Fruit fly (Drosophila melanogaster): ENCODE results near the gene CG13606.

Gene CG13606

DNA sequence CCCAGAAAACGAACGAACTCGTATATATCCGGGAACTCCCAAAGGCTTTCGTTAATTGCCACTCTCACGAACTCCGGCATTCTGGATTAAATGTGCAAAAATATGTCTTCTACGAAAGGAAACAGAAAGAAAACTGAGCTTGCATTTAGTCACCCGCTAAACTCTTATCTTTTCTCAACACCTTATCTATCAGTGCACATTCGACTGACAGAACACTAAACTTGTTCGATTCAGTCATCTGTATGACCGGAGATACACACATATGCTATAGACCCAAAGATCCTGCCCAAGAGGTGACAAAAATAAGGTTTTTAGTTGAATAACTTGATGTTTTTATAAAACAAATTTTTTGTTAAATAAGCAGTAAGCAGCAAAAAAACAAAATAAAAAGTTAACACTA is 22.3 kb upstream of the CG13606 start, which contains the start of gene p38c:
Gene p38c (minus strand): TSS at position 101 of the 400 bp plus-strand sequence.
- TF ChIP-seq Dll (optimal IDR thresholded peaks at IDR 0.05) (no peak), psq (optimal IDR thresholded peaks at IDR 0.05) (no peak), CG8478 (optimal IDR thresholded peaks at IDR 0.05) (no peak), usp (GFP tag; optimal IDR thresholded peaks at IDR 0.05) (no peak), pan (optimal IDR thresholded peaks at IDR 0.05) (no peak), EcR (GFP tag; optimal IDR thresholded peaks at IDR 0.05) (no peak)

DNA sequence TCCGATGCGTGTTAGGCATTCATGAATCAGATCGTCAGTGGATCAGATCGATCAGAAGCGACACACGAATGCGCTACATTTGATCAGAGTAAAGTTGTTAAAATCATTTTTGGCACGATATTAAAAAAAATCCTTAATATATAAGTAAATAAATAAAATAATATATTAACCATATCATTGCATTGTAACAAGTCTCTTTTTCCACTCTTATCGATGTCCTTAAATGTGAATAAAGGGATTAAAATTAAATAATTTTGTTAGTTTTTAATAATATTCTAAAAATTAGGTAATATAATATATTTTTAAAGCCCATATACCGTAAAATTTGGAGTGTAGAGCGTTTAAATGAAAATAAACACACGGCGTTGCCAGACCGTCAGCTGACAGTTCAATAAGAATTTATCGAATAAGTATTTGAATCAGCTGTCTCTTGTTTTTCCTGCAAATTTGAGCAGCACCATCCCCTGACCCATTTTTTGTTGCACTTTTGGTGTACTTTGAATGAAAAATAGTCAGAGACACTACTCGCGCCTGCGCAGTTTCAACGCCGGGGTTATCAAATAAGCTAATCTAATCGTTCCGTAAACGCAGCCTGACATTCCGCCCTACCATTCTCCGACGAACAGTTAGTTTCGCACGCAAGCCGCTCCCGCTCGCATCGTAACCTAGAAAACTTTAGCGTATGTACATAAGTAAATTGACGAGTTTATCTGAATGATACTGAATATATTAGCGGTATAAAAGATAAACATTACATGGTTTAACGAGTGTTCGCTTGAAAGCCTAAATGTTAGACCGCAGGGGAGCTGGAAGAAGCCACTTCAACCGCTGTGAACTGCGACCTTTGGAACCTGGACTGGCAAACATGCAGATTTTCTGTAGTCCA is 20.3 kb upstream of the CG13606 start, which contains the start of the genes p38a and CG6178:
Gene p38a (minus strand): TSS at position 398 of the 886 bp plus-strand sequence.
Gene CG6178 (plus strand): TSS at position 424 of the 886 bp plus-strand sequence.
- no peak for TF ChIP-seq EcR (GFP tag; optimal IDR thresholded peaks at IDR 0.05)
- no peak for TF ChIP-seq psq (optimal IDR thresholded peaks at IDR 0.05)
- no peak for TF ChIP-seq Dll (optimal IDR thresholded peaks at IDR 0.05)
- TF ChIP-seq pan (optimal IDR thresholded peaks at IDR 0.05), result no peak
- no peak for TF ChIP-seq CG8478 (optimal IDR thresholded peaks at IDR 0.05)
- no peak for TF ChIP-seq usp (GFP tag; optimal IDR thresholded peaks at IDR 0.05)

DNA sequence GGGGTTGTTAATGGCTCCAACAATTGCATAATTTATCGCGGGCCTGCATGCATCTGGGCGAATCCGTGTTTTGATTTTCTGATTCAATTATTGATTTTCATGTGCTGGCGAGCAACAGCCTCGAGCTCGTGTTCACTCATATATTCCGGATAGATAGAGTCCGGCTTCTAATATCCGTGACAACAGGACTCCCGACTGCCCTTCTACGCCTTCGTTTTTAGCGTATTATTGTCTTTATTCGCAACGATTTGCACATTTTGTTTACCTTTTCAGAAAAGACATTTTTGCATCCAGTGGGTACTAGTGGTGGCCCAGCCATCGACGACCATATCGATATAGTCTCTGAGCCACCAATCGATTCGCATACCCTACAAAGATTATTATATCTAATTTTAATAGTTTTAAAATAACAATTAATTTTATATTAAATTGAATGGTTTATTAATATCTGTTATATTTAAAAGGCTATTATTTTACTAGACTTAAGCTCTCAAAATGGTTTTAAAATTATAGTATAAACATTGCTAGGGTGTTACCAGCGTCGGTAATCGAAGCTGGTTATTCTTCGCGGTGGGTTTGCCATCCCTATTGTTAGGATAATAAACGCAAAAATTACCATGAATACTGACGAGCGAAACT is 11.1 kb upstream of the CG13606 start, which contains the start of the genes Myo95E and TBC1d7:
Gene Myo95E (minus strand): TSS at position 326 of the 639 bp plus-strand sequence.
Gene TBC1d7 (plus strand): TSS at position 555 of the 639 bp plus-strand sequence.
- no peak for TF ChIP-seq CG8478 (optimal IDR thresholded peaks at IDR 0.05)
- peak; percentile 69 for TF ChIP-seq pan (optimal IDR thresholded peaks at IDR 0.05)

DNA sequence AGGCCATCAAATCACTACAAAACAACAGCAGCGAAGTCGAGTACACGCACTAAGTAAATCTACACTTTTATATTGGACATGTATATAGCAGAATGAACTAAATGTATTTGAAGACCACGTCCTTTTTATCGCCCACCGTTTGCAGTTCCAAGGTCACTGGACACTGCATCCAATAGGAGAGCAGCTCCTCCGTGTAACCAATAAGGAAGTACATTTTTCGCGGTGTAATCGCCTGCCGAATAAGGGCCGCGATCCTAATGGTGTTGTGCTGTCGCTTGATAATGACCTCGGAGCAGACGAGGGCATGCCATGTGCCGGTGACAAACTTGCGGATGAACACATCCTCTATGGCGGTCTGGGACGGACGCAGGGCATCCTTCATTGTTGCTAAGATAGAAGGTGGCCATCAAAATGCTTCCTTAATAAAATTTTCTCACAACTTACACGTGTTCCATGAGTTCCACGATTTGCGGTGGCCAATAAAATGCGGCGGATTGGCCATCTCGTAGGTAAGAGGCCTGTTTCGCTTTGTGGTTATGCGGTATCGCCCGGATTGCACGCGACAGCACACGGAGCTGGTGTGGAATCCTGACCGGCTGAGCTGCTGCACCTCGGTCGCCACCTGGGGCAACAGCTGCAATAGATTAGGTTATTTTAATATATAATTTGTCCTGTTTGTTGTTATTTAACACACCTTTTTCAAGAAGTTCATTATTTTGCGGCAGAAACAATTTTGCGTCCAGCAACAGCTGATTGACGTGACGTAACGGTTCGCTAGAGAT is 9.5 kb upstream of the CG13606 start, which contains the start of gene mRpS24:
Gene mRpS24 (minus strand): TSS at position 772 of the 782 bp plus-strand sequence.
- no peak for TF ChIP-seq CG8478 (optimal IDR thresholded peaks at IDR 0.05)
- TF ChIP-seq usp (GFP tag; optimal IDR thresholded peaks at IDR 0.05), result no peak
- TF ChIP-seq psq (optimal IDR thresholded peaks at IDR 0.05), result no peak
- TF ChIP-seq pan (optimal IDR thresholded peaks at IDR 0.05), result no peak
- TF ChIP-seq EcR (GFP tag; optimal IDR thresholded peaks at IDR 0.05), result no peak
- no peak for TF ChIP-seq Dll (optimal IDR thresholded peaks at IDR 0.05)

DNA sequence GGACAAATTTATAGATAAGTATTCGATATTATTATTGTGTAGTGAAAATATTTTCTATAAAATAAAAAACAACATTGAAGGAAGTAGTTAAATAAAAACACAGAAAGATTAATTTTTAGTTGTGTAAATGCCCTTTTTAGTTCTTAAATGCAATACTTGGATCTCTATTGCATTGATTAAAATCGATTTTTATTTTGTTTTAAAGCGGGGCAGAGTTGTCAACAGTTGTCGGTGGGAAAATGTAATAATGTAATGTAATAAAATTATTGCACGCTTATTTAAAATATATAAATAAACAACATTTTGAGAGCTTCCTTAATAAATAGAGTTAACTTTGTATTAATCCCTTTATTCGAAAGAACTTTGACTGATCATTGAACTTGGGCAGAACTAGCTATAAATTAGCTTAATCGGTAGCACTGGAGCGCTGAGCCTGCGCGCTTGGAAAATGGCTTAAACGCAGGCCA is 8.8 kb upstream of the CG13606 start, which contains the start of gene Apc2:
Gene Apc2 (plus strand): TSS at position 411 of the 467 bp plus-strand sequence.
- TF ChIP-seq CG8478 (optimal IDR thresholded peaks at IDR 0.05) (no peak), EcR (GFP tag; optimal IDR thresholded peaks at IDR 0.05) (no peak), Dll (optimal IDR thresholded peaks at IDR 0.05) (no peak), psq (optimal IDR thresholded peaks at IDR 0.05) (no peak), pan (optimal IDR thresholded peaks at IDR 0.05) (no peak), usp (GFP tag; optimal IDR thresholded peaks at IDR 0.05) (no peak)

DNA sequence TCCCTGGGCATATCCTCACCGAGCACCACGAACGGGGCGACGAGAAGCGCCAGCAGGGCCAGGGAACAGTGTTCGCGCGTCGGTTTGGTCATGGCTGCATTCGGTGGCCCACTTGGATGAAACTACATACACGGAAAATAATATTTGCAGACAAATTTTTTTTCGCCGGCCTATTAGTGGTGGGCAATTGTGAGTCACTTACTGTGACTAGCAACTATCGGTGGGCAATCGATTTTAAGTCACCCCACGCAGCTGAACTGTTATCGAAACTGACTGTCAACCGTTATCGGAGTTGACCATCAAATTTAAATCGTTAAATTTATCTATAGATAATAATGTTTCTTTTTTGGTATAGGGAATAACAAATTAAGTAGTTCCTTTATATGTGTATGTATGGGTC is 3.1 kb upstream of the CG13606 start, which contains the start of gene CG5510:
Gene CG5510 (minus strand): TSS at position 201 of the 400 bp plus-strand sequence.
- no peak for TF ChIP-seq EcR (GFP tag; optimal IDR thresholded peaks at IDR 0.05)
- no peak for TF ChIP-seq usp (GFP tag; optimal IDR thresholded peaks at IDR 0.05)
- no peak for TF ChIP-seq pan (optimal IDR thresholded peaks at IDR 0.05)
- TF ChIP-seq CG8478 (optimal IDR thresholded peaks at IDR 0.05), result no peak
- TF ChIP-seq psq (optimal IDR thresholded peaks at IDR 0.05), result no peak
- TF ChIP-seq Dll (optimal IDR thresholded peaks at IDR 0.05), result no peak

DNA sequence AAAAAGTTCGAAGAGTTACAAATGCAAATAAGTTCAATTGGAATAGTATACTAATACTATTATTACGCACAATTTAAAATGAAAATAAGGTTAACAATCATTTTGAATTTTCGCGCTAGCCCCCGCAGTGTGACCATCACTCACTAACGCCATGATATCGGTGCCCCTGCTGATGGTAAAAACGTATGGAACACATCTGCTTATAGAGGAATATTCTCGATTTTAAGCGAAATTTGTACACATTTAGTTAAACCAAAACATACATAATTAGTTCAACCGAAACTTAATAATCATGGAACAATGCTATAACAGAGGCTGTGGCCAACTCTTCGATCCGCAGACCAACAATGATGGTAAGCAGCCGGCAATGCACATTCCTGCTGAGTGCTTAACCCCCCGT is 13.8 kb downstream of the CG13606 start, which contains the start of gene mora:
Gene mora (plus strand): TSS at position 172 of the 400 bp plus-strand sequence.
- TF ChIP-seq CG8478 (optimal IDR thresholded peaks at IDR 0.05) (no peak), psq (optimal IDR thresholded peaks at IDR 0.05) (no peak), pan (optimal IDR thresholded peaks at IDR 0.05) (no peak), Dll (optimal IDR thresholded peaks at IDR 0.05) (no peak), usp (GFP tag; optimal IDR thresholded peaks at IDR 0.05) (no peak), EcR (GFP tag; optimal IDR thresholded peaks at IDR 0.05) (no peak)

DNA sequence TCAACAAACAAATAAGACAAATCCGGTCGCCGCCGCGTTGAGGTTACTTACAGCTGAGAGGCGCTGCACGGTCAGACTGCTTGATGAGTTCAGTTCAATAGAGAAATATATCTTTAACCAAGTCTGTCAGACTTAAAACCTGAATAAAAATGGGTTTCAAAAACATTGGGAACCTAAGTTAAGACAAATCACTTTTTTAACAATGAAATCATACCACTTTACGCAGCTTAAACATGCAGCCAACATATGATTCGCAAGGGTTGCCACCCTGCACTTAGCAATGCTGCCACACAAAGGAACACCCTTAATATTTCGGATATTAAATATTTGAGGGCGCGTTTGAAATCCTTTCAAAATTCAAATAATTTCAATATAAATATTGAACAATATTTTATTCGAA is 16.2 kb downstream of the CG13606 start, which contains the start of gene CG5515:
Gene CG5515 (minus strand): TSS at position 278 of the 400 bp plus-strand sequence.
- TF ChIP-seq CG8478 (optimal IDR thresholded peaks at IDR 0.05), result no peak
- no peak for TF ChIP-seq EcR (GFP tag; optimal IDR thresholded peaks at IDR 0.05)
- TF ChIP-seq usp (GFP tag; optimal IDR thresholded peaks at IDR 0.05), result no peak
- no peak for TF ChIP-seq psq (optimal IDR thresholded peaks at IDR 0.05)
- TF ChIP-seq Dll (optimal IDR thresholded peaks at IDR 0.05), result no peak
- TF ChIP-seq pan (optimal IDR thresholded peaks at IDR 0.05), result no peak

DNA sequence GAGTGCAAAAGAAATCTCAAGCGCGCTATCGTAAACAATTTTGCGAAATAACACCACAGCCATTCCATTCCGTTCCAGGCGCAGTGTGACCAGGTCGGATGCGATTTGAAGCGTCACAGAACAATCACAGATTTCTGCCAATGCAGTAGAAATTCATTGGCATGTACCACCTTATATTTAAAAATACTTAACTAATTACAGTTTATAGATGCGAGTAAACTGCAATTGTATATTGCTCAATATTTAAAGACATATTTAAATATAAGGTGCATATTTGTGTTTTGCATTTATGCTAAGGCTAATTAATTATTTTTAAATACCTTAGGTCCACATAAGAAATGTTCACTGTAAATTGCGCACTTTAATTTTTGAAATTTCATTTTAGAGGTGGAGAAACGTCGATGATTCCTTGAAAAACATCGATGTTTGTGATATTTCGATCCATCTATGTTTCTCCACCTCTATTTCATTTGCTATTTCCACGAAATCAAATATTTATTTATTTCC is 21.0 kb downstream of the CG13606 start, which contains the start of the genes SMC6 and CG6204:
Gene SMC6 (minus strand): TSS at position 51 of the 507 bp plus-strand sequence.
Gene CG6204 (plus strand): TSS at position 460 of the 507 bp plus-strand sequence.
- TF ChIP-seq CG8478 (optimal IDR thresholded peaks at IDR 0.05) (no peak), pan (optimal IDR thresholded peaks at IDR 0.05) (no peak), Dll (optimal IDR thresholded peaks at IDR 0.05) (no peak), EcR (GFP tag; optimal IDR thresholded peaks at IDR 0.05) (no peak), usp (GFP tag; optimal IDR thresholded peaks at IDR 0.05) (no peak), psq (optimal IDR thresholded peaks at IDR 0.05) (no peak)

DNA sequence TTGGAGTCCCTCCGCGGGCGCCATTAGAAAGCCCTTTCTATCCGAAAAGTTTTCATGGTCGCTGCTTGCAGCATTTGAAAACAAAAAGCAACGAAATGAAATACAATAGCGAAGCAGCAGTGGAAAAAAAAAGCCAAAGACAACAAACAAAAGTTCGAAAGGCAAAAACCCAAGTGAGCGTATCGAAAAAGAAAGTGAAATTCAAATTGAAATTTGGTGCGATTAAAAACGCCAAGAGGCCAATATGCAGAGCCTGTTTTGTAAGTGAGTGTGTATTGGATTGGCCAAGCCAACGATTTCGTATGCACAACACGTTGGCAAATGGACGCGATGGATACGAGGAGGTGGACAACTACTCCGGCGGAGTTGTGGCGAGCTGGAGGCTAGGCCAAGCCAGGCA is 30.3 kb downstream of the CG13606 start:
- no peak for TF ChIP-seq psq (optimal IDR thresholded peaks at IDR 0.05)
- no peak for TF ChIP-seq Dll (optimal IDR thresholded peaks at IDR 0.05)
- TF ChIP-seq CG8478 (optimal IDR thresholded peaks at IDR 0.05), result no peak
- TF ChIP-seq pan (optimal IDR thresholded peaks at IDR 0.05), result no peak
- TF ChIP-seq EcR (GFP tag; optimal IDR thresholded peaks at IDR 0.05), result no peak
- TF ChIP-seq usp (GFP tag; optimal IDR thresholded peaks at IDR 0.05), result no peak

Measured in whole organism.